Worm (Caenorhabditis elegans) whole organism, midembryonic: Measurements from ENCODE around the gene ZC395.4.
A peak's percentile ranks its signal among the peaks of the same experiment; 100 is the strongest.

Source experiments
- klf-2 ChIP-seq: fragments of 200-800 bp; sonication (Bioruptor generic); conservative IDR thresholded peaks from 2 replicates; pipeline ENCODE4 v1.3.6; 2022; ENCODE audit warnings: missing genetic modification reagents, missing genetic modification characterization, missing compliant biosample characterization
- ztf-29 ChIP-seq: fragments of 200-800 bp; sonication (Bioruptor generic); IDR thresholded peaks from 2 replicates; pipeline ENCODE4 v1.3.6; 2022; ENCODE audit warnings: missing genetic modification reagents, missing genetic modification characterization, missing compliant biosample characterization

DNA sequence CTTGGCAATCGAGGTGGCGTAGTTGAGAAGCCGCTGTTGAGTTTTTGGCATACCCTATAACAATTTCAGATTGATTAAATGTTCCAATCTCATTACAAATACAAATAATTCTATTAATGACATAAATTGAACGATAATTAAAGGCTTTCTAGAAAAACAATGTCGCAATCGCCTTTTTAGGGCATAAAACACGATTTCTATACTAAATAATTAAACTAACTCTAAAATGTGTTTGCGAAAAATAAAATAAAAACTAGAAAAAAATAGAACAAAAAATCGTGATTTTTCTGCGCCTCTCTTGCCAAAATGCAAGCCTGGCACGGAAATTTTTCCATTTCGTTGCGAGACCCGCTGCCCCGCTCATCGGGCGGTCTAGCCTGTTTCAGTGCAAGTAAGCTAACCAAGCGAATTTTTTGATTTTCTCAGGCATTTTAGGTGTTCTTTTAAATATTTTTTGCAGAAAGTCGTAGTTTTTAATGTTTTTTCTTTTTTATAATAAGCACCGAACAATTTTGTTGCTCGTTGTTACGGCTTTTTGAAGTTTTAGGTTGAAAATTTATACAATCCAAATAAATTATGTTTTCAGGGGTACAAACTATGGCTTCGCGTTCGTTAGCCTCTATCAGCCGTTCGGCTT, 42.0 kb upstream of the ZC395.4 start, which contains the start of the genes C34E10.12, C34E10.10 and atp-2:
- TF ChIP-seq klf-2 (GFP tag; lab: Robert Waterston, UW) (no peak; the same call in 1 of the 2 replicates), ztf-29 (GFP tag; lab: Robert Waterston, UW) (peak; percentile 72)
